Fruit fly (Drosophila melanogaster) whole organism, embryonic: Measurements from ENCODE around the gene klar.

Source experiments
- Ada2b ChIP-seq: fragments of 200-800 bp; sonication (Bioruptor generic); IDR thresholded peaks from 2 replicates; pipeline ENCODE4 v1.3.6; 2022; ENCODE audit warnings: missing biosample characterization, missing genetic modification characterization
- Atf6 ChIP-seq: fragments of 200-800 bp; sonication (Bioruptor generic); IDR thresholded peaks from 2 replicates; pipeline ENCODE4 v1.3.6; 2022; ENCODE audit warnings: missing biosample characterization, missing genetic modification characterization
- BEAF-32 ChIP-seq: fragments of 200-800 bp; sonication (Bioruptor generic); optimal IDR thresholded peaks from 3 replicates; lab custom pipeline; 2017; ENCODE audit warnings: missing biosample characterization, missing genetic modification characterization, mild to moderate bottlenecking, moderate library complexity, missing genetic modification reagents
- CG10274 ChIP-seq: fragments of 200-800 bp; sonication (Bioruptor generic); optimal IDR thresholded peaks from 3 replicates; lab custom pipeline; 2017; ENCODE audit warnings: missing biosample characterization, mild to moderate bottlenecking, missing genetic modification characterization
- CG10543 ChIP-seq: fragments of 200-800 bp; sonication (Bioruptor generic); optimal IDR thresholded peaks from 3 replicates; lab custom pipeline; 2017; ENCODE audit warnings: missing biosample characterization, mild to moderate bottlenecking, missing genetic modification characterization, moderate library complexity
- CG11247 ChIP-seq: fragments of 200-800 bp; sonication (Bioruptor generic); IDR thresholded peaks from 2 replicates; pipeline ENCODE4 v1.3.6; 2022; ENCODE audit warnings: missing biosample characterization, missing genetic modification characterization
- CG12942 ChIP-seq: fragments of 200-800 bp; sonication (Bioruptor generic); optimal IDR thresholded peaks from 3 replicates; lab custom pipeline; 2016; ENCODE audit warnings: missing biosample characterization, missing genetic modification characterization
- CG14014 ChIP-seq: fragments of 200-800 bp; sonication (Bioruptor generic); IDR thresholded peaks from 2 replicates; pipeline ENCODE4 v1.3.6; 2022; ENCODE audit warnings: missing biosample characterization, missing genetic modification characterization
- CG14965 ChIP-seq: fragments of 200-800 bp; sonication (Bioruptor generic); optimal IDR thresholded peaks from 2 replicates; lab custom pipeline; 2016; ENCODE audit warnings: missing biosample characterization, missing genetic modification characterization, borderline replicate concordance
- CG1529 ChIP-seq: fragments of 200-800 bp; sonication (Bioruptor generic); optimal IDR thresholded peaks from 3 replicates; lab custom pipeline; 2018; ENCODE audit warnings: missing biosample characterization, missing genetic modification characterization
- CG15479 ChIP-seq: fragments of 200-800 bp; sonication (Bioruptor generic); optimal IDR thresholded peaks from 3 replicates; lab custom pipeline; 2019; ENCODE audit warnings: missing biosample characterization, mild to moderate bottlenecking, missing genetic modification characterization, moderate library complexity
- CG16815 ChIP-seq: fragments of 200-800 bp; sonication (Bioruptor generic); optimal IDR thresholded peaks from 3 replicates; lab custom pipeline; 2017; ENCODE audit warnings: missing biosample characterization, mild to moderate bottlenecking, missing genetic modification characterization
- CG31388 ChIP-seq: fragments of 200-800 bp; sonication (Bioruptor generic); optimal IDR thresholded peaks from 2 replicates; lab custom pipeline; 2016; ENCODE audit warnings: missing biosample characterization, missing genetic modification characterization
- CG32532 ChIP-seq: fragments of 200-800 bp; sonication (Bioruptor generic); IDR thresholded peaks from 2 replicates; pipeline ENCODE4 v1.3.6; 2022; ENCODE audit warnings: missing biosample characterization, missing genetic modification characterization
- CG34422 ChIP-seq: fragments of 200-800 bp; sonication (Bioruptor generic); IDR thresholded peaks from 3 replicates; pipeline ENCODE4 v1.3.6; 2022; ENCODE audit warnings: missing biosample characterization, missing genetic modification characterization
- CG4404 ChIP-seq: fragments of 200-800 bp; sonication (Bioruptor generic); IDR thresholded peaks from 2 replicates; pipeline ENCODE4 v1.3.6; 2022; ENCODE audit warnings: missing biosample characterization, missing genetic modification characterization
- CG5245 ChIP-seq: fragments of 200-800 bp; sonication (Bioruptor generic); optimal IDR thresholded peaks from 3 replicates; lab custom pipeline; 2016; ENCODE audit warnings: missing biosample characterization, missing genetic modification characterization
- CG6765 ChIP-seq: fragments of 200-800 bp; sonication (Bioruptor generic); optimal IDR thresholded peaks from 3 replicates; lab custom pipeline; 2017; ENCODE audit warnings: missing biosample characterization, mild to moderate bottlenecking, missing genetic modification characterization
- CG6791 ChIP-seq: fragments of 200-800 bp; sonication (Bioruptor generic); IDR thresholded peaks from 3 replicates; pipeline ENCODE4 v1.3.6; 2022; ENCODE audit warnings: missing biosample characterization, missing genetic modification characterization; ENCODE audit not compliant: partially characterized antibody
- CG6813 ChIP-seq: fragments of 200-800 bp; sonication (Bioruptor generic); optimal IDR thresholded peaks from 2 replicates; lab custom pipeline; 2017; ENCODE audit warnings: missing biosample characterization, missing genetic modification characterization, mild to moderate bottlenecking, moderate library complexity, missing genetic modification reagents
- CG7357 ChIP-seq: fragments of 200-800 bp; sonication (Bioruptor generic); IDR thresholded peaks from 3 replicates; pipeline ENCODE4 v1.3.6; 2022; ENCODE audit warnings: missing biosample characterization, missing genetic modification characterization
- CG7928 ChIP-seq: fragments of 200-800 bp; sonication (Bioruptor generic); optimal IDR thresholded peaks from 2 replicates; lab custom pipeline; 2017; ENCODE audit warnings: missing biosample characterization, mild to moderate bottlenecking, missing genetic modification characterization
- CG8089 ChIP-seq: fragments of 200-800 bp; sonication (Bioruptor generic); optimal IDR thresholded peaks from 3 replicates; lab custom pipeline; 2016; ENCODE audit warnings: missing biosample characterization, missing genetic modification characterization
- CG9215 ChIP-seq: fragments of 200-800 bp; sonication (Bioruptor generic); IDR thresholded peaks from 2 replicates; pipeline ENCODE4 v1.3.6; 2022; ENCODE audit warnings: missing biosample characterization, missing genetic modification characterization
- CG9609 ChIP-seq: fragments of 200-800 bp; sonication (Bioruptor generic); optimal IDR thresholded peaks from 3 replicates; lab custom pipeline; 2016; ENCODE audit warnings: missing biosample characterization, missing genetic modification characterization
- CkIIα-i1 ChIP-seq: fragments of 200-800 bp; sonication (Bioruptor generic); IDR thresholded peaks from 2 replicates; pipeline ENCODE4 v1.3.6; 2022; ENCODE audit warnings: missing biosample characterization, missing genetic modification characterization
- Dek ChIP-seq: fragments of 200-800 bp; sonication (Bioruptor generic); optimal IDR thresholded peaks from 3 replicates; lab custom pipeline; 2019; ENCODE audit warnings: missing biosample characterization, mild to moderate bottlenecking, missing genetic modification characterization, moderate library complexity
- E2f2 ChIP-seq: fragments of 200-800 bp; sonication (Bioruptor generic); IDR thresholded peaks from 2 replicates; pipeline ENCODE4 v1.3.6; 2022; ENCODE audit warnings: missing biosample characterization, missing genetic modification characterization
- Hand ChIP-seq: fragments of 200-800 bp; sonication (Bioruptor generic); optimal IDR thresholded peaks from 2 replicates; lab custom pipeline; 2017; ENCODE audit warnings: mild to moderate bottlenecking, missing biosample characterization, missing genetic modification reagents, missing genetic modification characterization
- Hmx ChIP-seq: fragments of 200-800 bp; sonication (Bioruptor generic); optimal IDR thresholded peaks from 2 replicates; lab custom pipeline; 2016; ENCODE audit warnings: missing biosample characterization, missing genetic modification characterization
- Med ChIP-seq: fragments of 200-800 bp; sonication (Bioruptor generic); peaks from one replicate; lab custom pipeline; 2016; ENCODE audit warnings: missing biosample characterization, missing genetic modification characterization, mild to moderate bottlenecking, inconsistent platforms, moderate library complexity
- Neu2 ChIP-seq: fragments of 200-800 bp; sonication (Bioruptor generic); optimal IDR thresholded peaks from 3 replicates; lab custom pipeline; 2016; ENCODE audit warnings: missing biosample characterization, missing genetic modification characterization, borderline replicate concordance
- Side ChIP-seq: fragments of 200-800 bp; sonication (Bioruptor generic); optimal IDR thresholded peaks from 2 replicates; lab custom pipeline; 2016; ENCODE audit warnings: missing biosample characterization, missing genetic modification characterization
- Sox100B ChIP-seq: fragments of 200-800 bp; sonication (Bioruptor generic); optimal IDR thresholded peaks from 3 replicates; lab custom pipeline; 2018; ENCODE audit warnings: missing biosample characterization, mild to moderate bottlenecking, missing genetic modification characterization
- amos ChIP-seq: fragments of 200-800 bp; sonication (Bioruptor generic); IDR thresholded peaks from 2 replicates; pipeline ENCODE4 v1.3.6; 2022; ENCODE audit warnings: missing biosample characterization, missing genetic modification characterization; ENCODE audit not compliant: partially characterized antibody
- caup ChIP-seq: fragments of 200-800 bp; sonication (Bioruptor generic); optimal IDR thresholded peaks from 3 replicates; lab custom pipeline; 2017; ENCODE audit warnings: missing biosample characterization, mild to moderate bottlenecking, missing genetic modification characterization, moderate library complexity; ENCODE audit not compliant: severe bottlenecking
- jumu ChIP-seq: fragments of 200-800 bp; sonication (Bioruptor generic); optimal IDR thresholded peaks from 3 replicates; lab custom pipeline; 2016; ENCODE audit warnings: missing biosample characterization, missing genetic modification characterization
- luna ChIP-seq: fragments of 200-800 bp; sonication (Bioruptor generic); optimal IDR thresholded peaks from 2 replicates; lab custom pipeline; 2016; ENCODE audit warnings: missing biosample characterization, missing genetic modification characterization
- mam ChIP-seq: fragments of 200-800 bp; sonication (Bioruptor generic); optimal IDR thresholded peaks from 3 replicates; lab custom pipeline; 2016; ENCODE audit warnings: missing biosample characterization, missing genetic modification characterization
- mld ChIP-seq: fragments of 200-800 bp; sonication (Bioruptor generic); IDR thresholded peaks from 3 replicates; pipeline ENCODE4 v1.3.6; 2022; ENCODE audit warnings: missing biosample characterization, missing genetic modification characterization; ENCODE audit not compliant: partially characterized antibody
- otp ChIP-seq: fragments of 200-800 bp; sonication (Bioruptor generic); IDR thresholded peaks from 3 replicates; pipeline ENCODE4, ENCODE4 v1.3.6; 2022; ENCODE audit warnings: missing biosample characterization, missing genetic modification characterization
- pan ChIP-seq, 4 experiments: fragments of >200 bp in 3 of 4; fragments of 200-800 bp in 1 of 4; sonication (Bioruptor generic) in 1 of 4; optimal IDR thresholded peaks in 3 of 4; IDR thresholded peaks in 1 of 4; 2 replicates each; pipeline versions ENCODE4 v1.3.6 to Lab custom; 2017 to 2022; ENCODE audit warnings: missing biosample characterization in 2 of 4, missing genetic modification characterization in 2 of 4, mixed read lengths in 1 of 4
- pb ChIP-seq: fragments of 200-800 bp; sonication (Bioruptor generic); optimal IDR thresholded peaks from 3 replicates; lab custom pipeline; 2016; ENCODE audit warnings: missing biosample characterization, missing genetic modification characterization
- prd ChIP-seq, 3 experiments: fragments of >200 bp in 2 of 3; fragments of 200-800 bp in 1 of 3; sonication (Bioruptor generic) in 1 of 3; optimal IDR thresholded peaks in 2 of 3; IDR thresholded peaks in 1 of 3; 2 replicates in 2 of 3; 3 replicates in 1 of 3; pipeline versions ENCODE4 v1.3.6 to Lab custom; 2017 to 2022; ENCODE audit warnings: missing biosample characterization in 1 of 3, missing genetic modification characterization in 1 of 3
- row ChIP-seq: fragments of 200-800 bp; sonication (Bioruptor generic); IDR thresholded peaks from 3 replicates; pipeline ENCODE4 v1.3.6; 2022; ENCODE audit warnings: missing biosample characterization, missing genetic modification characterization
- slou ChIP-seq: fragments of 200-800 bp; sonication (Bioruptor generic); optimal IDR thresholded peaks from 3 replicates; lab custom pipeline; 2016; ENCODE audit warnings: missing biosample characterization, missing genetic modification characterization
- tio ChIP-seq: fragments of 200-800 bp; sonication (Bioruptor generic); optimal IDR thresholded peaks from 2 replicates; lab custom pipeline; 2017; ENCODE audit warnings: missing biosample characterization, missing genetic modification characterization, inconsistent platforms
- tna ChIP-seq: fragments of 200-800 bp; sonication (Bioruptor generic); IDR thresholded peaks from 2 replicates; pipeline ENCODE4 v1.3.6; 2022; ENCODE audit warnings: missing biosample characterization, missing genetic modification characterization; ENCODE audit not compliant: partially characterized antibody

The klar gene

dm6 chr3L:546819-547441, 6.5 kb upstream of the klar start (continued):
- TF ChIP-seq luna (GFP tag; lab: Kevin White, UChicago): peak; percentile 90
- peak; percentile 87 for TF ChIP-seq row
- TF ChIP-seq CG1529 (GFP tag; lab: Kevin White, UChicago): no peak
- TF ChIP-seq Atf6 (GFP tag; lab: Robert Waterston, UW): peak; percentile 91
- peak; percentile 97 for TF ChIP-seq CG32532 (GFP tag; lab: Robert Waterston, UW)
- TF ChIP-seq CG14014 (GFP tag; lab: Robert Waterston, UW): peak; percentile 86
- TF ChIP-seq CG10274 (GFP tag; lab: Kevin White, UChicago): peak; percentile 70
- no peak for TF ChIP-seq Neu2 (GFP tag; lab: Kevin White, UChicago)
- TF ChIP-seq CG16815 (GFP tag; lab: Kevin White, UChicago): peak; percentile 71
- TF ChIP-seq slou (GFP tag; lab: Kevin White, UChicago): peak; percentile 45
- TF ChIP-seq CG5245 (GFP tag; lab: Kevin White, UChicago): no peak
- TF ChIP-seq jumu (GFP tag; lab: Kevin White, UChicago): peak; percentile 71
- peak; percentile 87 for TF ChIP-seq caup (GFP tag; lab: Kevin White, UChicago)
- TF ChIP-seq CG6765 (GFP tag; lab: Kevin White, UChicago): peak; percentile 63
- TF ChIP-seq Hmx (GFP tag; lab: Kevin White, UChicago): peak; percentile 63
- peak; percentile 78 for TF ChIP-seq CG9609 (GFP tag; lab: Kevin White, UChicago)
- peak; percentile 62 for TF ChIP-seq CG7357 (GFP tag; lab: Robert Waterston, UW)
- TF ChIP-seq amos (GFP tag; lab: Robert Waterston, UW): no peak
- TF ChIP-seq mld (GFP tag; lab: Robert Waterston, UW): no peak
- TF ChIP-seq CG6791 (GFP tag; lab: Robert Waterston, UW): no peak
- TF ChIP-seq Med (GFP tag; lab: Kevin White, UChicago): peak; percentile 99
- no peak for TF ChIP-seq BEAF-32 (GFP tag; lab: Kevin White, UChicago)
- no peak for TF ChIP-seq CG15479 (GFP tag; lab: Kevin White, UChicago)
- TF ChIP-seq pan (optimal IDR thresholded peaks at IDR 0.05; lab: Kevin White, UChicago): no peak
- peak in 1 of 2 experiments; percentile 89 for TF ChIP-seq pan (GFP tag; optimal IDR thresholded peaks at IDR 0.05 in 1 of 2, IDR thresholded peaks at IDR 0.05 in 1 of 2)
- TF ChIP-seq CG9215 (GFP tag; lab: Robert Waterston, UW): peak; percentile 92
- TF ChIP-seq mam (GFP tag; lab: Kevin White, UChicago): peak; percentile 95
- TF ChIP-seq prd (optimal IDR thresholded peaks at IDR 0.05; lab: Kevin White, UChicago): no peak
- peak; percentile 88 for TF ChIP-seq prd (GFP tag; IDR thresholded peaks at IDR 0.05; lab: Robert Waterston, UW)
- TF ChIP-seq CG6813 (GFP tag; lab: Kevin White, UChicago): peak; percentile 83
- TF ChIP-seq CG12942 (GFP tag; lab: Kevin White, UChicago): peak; percentile 49
- peak; percentile 81 for TF ChIP-seq tio (GFP tag; lab: Kevin White, UChicago)
- TF ChIP-seq Hand (GFP tag; lab: Kevin White, UChicago): peak; percentile 90
- TF ChIP-seq CG10543 (GFP tag; lab: Kevin White, UChicago): peak; percentile 95
- TF ChIP-seq CG14965 (GFP tag; lab: Kevin White, UChicago): no peak
- TF ChIP-seq tna (GFP tag; lab: Robert Waterston, UW): no peak
- TF ChIP-seq Dek (tag; lab: Kevin White, UChicago): peak; percentile 92
- TF ChIP-seq Sox100B (GFP tag; lab: Kevin White, UChicago): no peak
- TF ChIP-seq pb: peak; percentile 48
- TF ChIP-seq CG31388 (GFP tag; lab: Kevin White, UChicago): no peak
- TF ChIP-seq CG4404 (GFP tag; lab: Robert Waterston, UW): peak; percentile 64
- TF ChIP-seq Side (GFP tag; lab: Kevin White, UChicago): peak; percentile 68
- TF ChIP-seq CG8089: peak; percentile 1
- peak; percentile 87 for TF ChIP-seq Ada2b
- peak; percentile 86 for TF ChIP-seq CG34422 (GFP tag; lab: Robert Waterston, UW)
- TF ChIP-seq otp (GFP tag; lab: Robert Waterston, UW): peak; percentile 71; the same call in 2 of the 3 replicates
- TF ChIP-seq CG7928 (GFP tag; lab: Kevin White, UChicago): peak; percentile 66
- peak; percentile 91 for TF ChIP-seq CG11247 (GFP tag; lab: Robert Waterston, UW)
- no peak for TF ChIP-seq CkIIα-i1 (GFP tag; lab: Robert Waterston, UW)
- peak; percentile 54 for TF ChIP-seq E2f2 (GFP tag; lab: Robert Waterston, UW)
